Worm (Caenorhabditis elegans): ENCODE results near the gene nhr-157.

Gene nhr-157

ce11 chrV:3902458-3903157, 33.8 kb upstream of the nhr-157 start, which contains the start of the genes str-229 and srh-190:
str-229 (minus strand) TSS chrV:3902558.
srh-190 (plus strand) TSS chrV:3903107.
- no peak for TF ChIP-seq ceh-82 (tag; optimal IDR thresholded peaks at IDR 0.05)
- no peak for TF ChIP-seq hmg-11 (tag; optimal IDR thresholded peaks at IDR 0.05)
- no peak for TF ChIP-seq daf-12 (tag; optimal IDR thresholded peaks at IDR 0.05)
- TF ChIP-seq nhr-25 (tag; optimal IDR thresholded peaks at IDR 0.05) = no peak
- no peak for TF ChIP-seq sea-2 (GFP tag; optimal IDR thresholded peaks at IDR 0.05)
- no peak for TF ChIP-seq nhr-67 (tag; optimal IDR thresholded peaks at IDR 0.05)
- TF ChIP-seq eor-1 (tag; optimal IDR thresholded peaks at IDR 0.05) = no peak
- no peak for TF ChIP-seq tbx-2 (tag; optimal IDR thresholded peaks at IDR 0.05)
- TF ChIP-seq ZK546.5 (tag; optimal IDR thresholded peaks at IDR 0.05) = no peak
- no peak for TF ChIP-seq nhr-23 (tag; optimal IDR thresholded peaks at IDR 0.05)
- TF ChIP-seq nhr-76 (tag; optimal IDR thresholded peaks at IDR 0.05) = no peak
- TF ChIP-seq pqm-1 (tag; optimal IDR thresholded peaks at IDR 0.05) = no peak
- no peak for TF ChIP-seq elt-3 (tag; optimal IDR thresholded peaks at IDR 0.05)

ce11 chrV:3900102-3900501, 31.3 kb upstream of the nhr-157 start, which contains the start of gene irld-22:
irld-22 (minus strand) TSS chrV:3900202.
- TF ChIP-seq unc-39 (tag; optimal IDR thresholded peaks at IDR 0.05) (no peak), elt-2 (tag; optimal IDR thresholded peaks at IDR 0.05) (no peak), fos-1 (tag; optimal IDR thresholded peaks at IDR 0.05) (no peak), lin-15B (tag; optimal IDR thresholded peaks at IDR 0.05) (no peak), unc-62 (GFP tag; optimal IDR thresholded peaks at IDR 0.05) (no peak), lsy-12 (tag; optimal IDR thresholded peaks at IDR 0.05) (no peak), ceh-28 (tag; optimal IDR thresholded peaks at IDR 0.05) (no peak), nhr-28 (tag; optimal IDR thresholded peaks at IDR 0.05) (no peak), nhr-11 (tag; optimal IDR thresholded peaks at IDR 0.05) (no peak), elt-1 (tag; optimal IDR thresholded peaks at IDR 0.05) (no peak), nhr-25 (tag; optimal IDR thresholded peaks at IDR 0.05) (no peak), jun-1 (tag; optimal IDR thresholded peaks at IDR 0.05) (no peak), mml-1 (tag; optimal IDR thresholded peaks at IDR 0.05) (no peak), fkh-10 (GFP tag; optimal IDR thresholded peaks at IDR 0.05) (no peak), ztf-11 (tag; optimal IDR thresholded peaks at IDR 0.05) (no peak), nhr-43 (tag; optimal IDR thresholded peaks at IDR 0.05; ENCODE audit: poor library complexity, severe bottlenecking) (no peak), sea-2 (GFP tag; optimal IDR thresholded peaks at IDR 0.05) (no peak)

ce11 chrV:3896018-3896417, 27.2 kb upstream of the nhr-157 start:
- TF ChIP-seq sea-2 (GFP tag; optimal IDR thresholded peaks at IDR 0.05) = no peak
- no peak for TF ChIP-seq ceh-82 (tag; optimal IDR thresholded peaks at IDR 0.05)
- no peak for TF ChIP-seq nhr-43 (tag; optimal IDR thresholded peaks at IDR 0.05; ENCODE audit: poor library complexity, severe bottlenecking)
- TF ChIP-seq elt-3 (tag; optimal IDR thresholded peaks at IDR 0.05) = no peak
- no peak for TF ChIP-seq ama-1 (optimal IDR thresholded peaks at IDR 0.05)
- no peak for TF ChIP-seq nhr-25 (tag; optimal IDR thresholded peaks at IDR 0.05)
- TF ChIP-seq zag-1 (tag; optimal IDR thresholded peaks at IDR 0.05) = no peak
- no peak for TF ChIP-seq ceh-9 (tag; optimal IDR thresholded peaks at IDR 0.05)
- no peak for TF ChIP-seq ztf-4 (tag; optimal IDR thresholded peaks at IDR 0.05)
- TF ChIP-seq nhr-237 (tag; optimal IDR thresholded peaks at IDR 0.05) = no peak
- TF ChIP-seq ceh-16 (tag; optimal IDR thresholded peaks at IDR 0.05) = no peak
- TF ChIP-seq elt-2 (tag; optimal IDR thresholded peaks at IDR 0.05) = no peak
- no peak for TF ChIP-seq nfya-1 (tag; optimal IDR thresholded peaks at IDR 0.05; ENCODE audit: insufficient read depth)
- TF ChIP-seq fos-1 (tag; optimal IDR thresholded peaks at IDR 0.05) = no peak
- no peak for TF ChIP-seq lsy-12 (tag; optimal IDR thresholded peaks at IDR 0.05)

ce11 chrV:3894661-3895060, 25.9 kb upstream of the nhr-157 start, which contains the start of gene sre-9:
sre-9 (plus strand) TSS chrV:3894961.
- no peak for TF ChIP-seq fkh-2 (tag; optimal IDR thresholded peaks at IDR 0.05)
- no peak for TF ChIP-seq egl-27 (tag; optimal IDR thresholded peaks at IDR 0.05)
- TF ChIP-seq nhr-43 (tag; optimal IDR thresholded peaks at IDR 0.05; ENCODE audit: poor library complexity, severe bottlenecking) = no peak
- TF ChIP-seq pqm-1 (tag; optimal IDR thresholded peaks at IDR 0.05) = no peak
- no peak for TF ChIP-seq ceh-9 (tag; optimal IDR thresholded peaks at IDR 0.05)
- TF ChIP-seq zag-1 (tag; optimal IDR thresholded peaks at IDR 0.05) = no peak
- no peak for TF ChIP-seq nhr-77 (tag; optimal IDR thresholded peaks at IDR 0.05)
- no peak for TF ChIP-seq egl-5 (tag; optimal IDR thresholded peaks at IDR 0.05)
- TF ChIP-seq lin-15B (tag; optimal IDR thresholded peaks at IDR 0.05) = no peak
- TF ChIP-seq elt-3 (tag; optimal IDR thresholded peaks at IDR 0.05) = no peak
- no peak for TF ChIP-seq lsy-12 (tag; optimal IDR thresholded peaks at IDR 0.05)
- TF ChIP-seq nhr-28 (tag; optimal IDR thresholded peaks at IDR 0.05) = no peak
- TF ChIP-seq skn-1 (tag; optimal IDR thresholded peaks at IDR 0.05) = no peak
- no peak for TF ChIP-seq nhr-76 (tag; optimal IDR thresholded peaks at IDR 0.05)
- TF ChIP-seq unc-39 (tag; optimal IDR thresholded peaks at IDR 0.05) = no peak
- TF ChIP-seq lin-39 (tag; optimal IDR thresholded peaks at IDR 0.05) = no peak
- no peak for TF ChIP-seq nhr-237 (tag; optimal IDR thresholded peaks at IDR 0.05)
- no peak for TF ChIP-seq ama-1 (optimal IDR thresholded peaks at IDR 0.05)

All from whole organism, L3 larva.